Worm (Caenorhabditis elegans) whole organism, early embryonic: ENCODE data around the gene F36H9.4.

Experiments used
- B0310.2 ChIP-seq: sonication (generic microtip); optimal IDR thresholded peaks from 2 replicates; lab custom pipeline; 2016; ENCODE audit warnings: mild to moderate bottlenecking, missing genetic modification characterization, missing compliant biosample characterization
- F13C5.2 ChIP-seq: sonication (generic microtip); optimal IDR thresholded peaks from 2 replicates; lab custom pipeline; 2017; ENCODE audit warnings: mild to moderate bottlenecking, missing genetic modification characterization, inconsistent platforms, missing compliant biosample characterization
- aly-1 ChIP-seq: sonication (generic microtip); optimal IDR thresholded peaks from 2 replicates; lab custom pipeline; 2016; ENCODE audit warnings: missing genetic modification characterization, missing compliant biosample characterization
- ama-1 ChIP-seq: fragments of 150-350 bp; optimal IDR thresholded peaks from 2 replicates; lab custom pipeline; 2014
- ceh-13 ChIP-seq: fragments of 200-800 bp; sonication (Bioruptor generic); optimal IDR thresholded peaks from 2 replicates; lab custom pipeline; 2018; ENCODE audit warnings: mild to moderate bottlenecking, missing genetic modification characterization, missing compliant biosample characterization
- ceh-36 ChIP-seq: sonication (generic microtip); optimal IDR thresholded peaks from 2 replicates; lab custom pipeline; 2016; ENCODE audit warnings: missing genetic modification characterization, inconsistent platforms, missing compliant biosample characterization
- ets-7 ChIP-seq: sonication (generic microtip); optimal IDR thresholded peaks from 2 replicates; lab custom pipeline; 2016; ENCODE audit warnings: missing genotype, missing genetic modification characterization, missing compliant biosample characterization
- flt-1 ChIP-seq: fragments of 200-800 bp; sonication (Bioruptor generic); IDR thresholded peaks from 2 replicates; pipeline ENCODE4 v1.3.6; 2022; ENCODE audit warnings: missing genetic modification characterization, missing compliant biosample characterization
- hmbx-1 ChIP-seq: sonication (generic microtip); optimal IDR thresholded peaks from 2 replicates; lab custom pipeline; 2016; ENCODE audit warnings: mild to moderate bottlenecking, missing genetic modification characterization, missing compliant biosample characterization
- hmg-4 ChIP-seq: fragments of 200-800 bp; sonication (Bioruptor generic); optimal IDR thresholded peaks from 2 replicates; lab custom pipeline; 2018; ENCODE audit warnings: mild to moderate bottlenecking, missing genetic modification characterization, missing compliant biosample characterization
- hnd-1 ChIP-seq: sonication (generic microtip); optimal IDR thresholded peaks from 2 replicates; lab custom pipeline; 2016; ENCODE audit warnings: missing genetic modification characterization, missing compliant biosample characterization
- pes-1 ChIP-seq: fragments of 200-800 bp; sonication (Bioruptor generic); IDR thresholded peaks from 2 replicates; pipeline ENCODE4 v1.3.6; 2022; ENCODE audit warnings: missing genetic modification reagents, missing genetic modification characterization, missing compliant biosample characterization
- scrt-1 ChIP-seq: fragments of 200-800 bp; sonication (Bioruptor generic); IDR thresholded peaks from 2 replicates; pipeline ENCODE4 v1.3.6; 2022; ENCODE audit warnings: missing genetic modification characterization, missing compliant biosample characterization
- sea-1 ChIP-seq: fragments of 200-800 bp; sonication (Bioruptor generic); conservative IDR thresholded peaks from 2 replicates; pipeline ENCODE4 v1.3.6; 2022; ENCODE audit warnings: missing genetic modification characterization, missing compliant biosample characterization
- tbx-11 ChIP-seq: fragments of 200-800 bp; sonication (Bioruptor generic); IDR thresholded peaks from 2 replicates; pipeline ENCODE4 v1.3.6; 2022; ENCODE audit warnings: missing genetic modification characterization, missing compliant biosample characterization
- tbx-37 ChIP-seq: fragments of 200-800 bp; sonication (Bioruptor generic); conservative IDR thresholded peaks from 2 replicates; pipeline ENCODE4 v1.3.6; 2022; ENCODE audit warnings: missing genetic modification reagents, missing genetic modification characterization, missing compliant biosample characterization
- tra-4 ChIP-seq: sonication (generic microtip); optimal IDR thresholded peaks from 2 replicates; lab custom pipeline; 2017; ENCODE audit warnings: missing genetic modification characterization, missing compliant biosample characterization

Gene F36H9.4

DNA sequence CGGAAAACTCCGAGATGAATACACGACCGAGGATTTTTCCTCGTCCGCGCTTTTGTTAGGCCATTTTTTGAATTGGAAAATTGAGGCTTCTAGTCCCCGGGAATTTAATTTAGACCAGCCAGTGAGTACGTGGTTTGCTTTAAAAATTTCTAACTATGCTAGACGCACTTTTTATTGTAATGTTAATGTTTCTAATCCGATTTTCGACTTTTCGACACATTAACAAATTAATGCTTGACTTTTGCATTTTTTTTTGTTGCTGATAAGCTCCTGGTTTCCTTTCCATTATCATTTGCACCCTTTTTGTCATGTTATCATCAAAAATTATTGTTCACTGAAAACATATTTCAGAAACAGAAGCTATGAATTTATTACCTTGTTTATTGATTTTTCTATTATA, 22.2 kb downstream of the F36H9.4 start, which contains the start of gene clec-204:
Gene clec-204 (plus strand): TSS at position 301 of the 400 bp plus-strand sequence.
- no peak for TF ChIP-seq F13C5.2 (tag; lab: Kevin White, UChicago)
- no peak for TF ChIP-seq hnd-1
- TF ChIP-seq pes-1 (GFP tag; lab: Robert Waterston, UW), result no peak
- TF ChIP-seq ceh-36 (tag; lab: Kevin White, UChicago), result no peak
- TF ChIP-seq tbx-11 (GFP tag; lab: Robert Waterston, UW), result no peak
- no peak for TF ChIP-seq ets-7 (tag; lab: Kevin White, UChicago)
- no peak for TF ChIP-seq hmg-4
- no peak for TF ChIP-seq ama-1
- TF ChIP-seq ceh-13 (GFP tag; lab: Kevin White, UChicago), result no peak
- no peak for TF ChIP-seq sea-1 (GFP tag; lab: Robert Waterston, UW)
- TF ChIP-seq aly-1 (tag; lab: Kevin White, UChicago), result no peak

DNA sequence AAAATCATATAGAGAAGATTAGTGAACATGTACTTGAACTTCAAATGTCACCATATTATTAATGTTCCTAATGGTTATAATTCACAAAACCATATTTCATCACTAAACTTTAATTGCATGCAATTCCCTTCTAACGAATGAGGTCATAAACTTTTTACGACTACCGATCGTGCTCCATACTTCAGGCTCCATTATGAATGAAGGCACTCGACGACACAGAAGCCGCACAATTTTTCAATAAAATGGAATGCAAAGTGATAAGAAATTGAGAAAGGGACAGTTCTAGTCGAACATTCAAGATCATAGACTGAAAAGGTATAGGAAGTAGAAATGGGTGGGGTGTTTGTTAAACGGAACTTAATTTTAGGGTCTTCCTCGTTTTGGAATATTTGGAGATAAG, 22.9 kb downstream of the F36H9.4 start:
- TF ChIP-seq hmg-4 (no peak), ceh-13 (GFP tag; lab: Kevin White, UChicago) (no peak)

DNA sequence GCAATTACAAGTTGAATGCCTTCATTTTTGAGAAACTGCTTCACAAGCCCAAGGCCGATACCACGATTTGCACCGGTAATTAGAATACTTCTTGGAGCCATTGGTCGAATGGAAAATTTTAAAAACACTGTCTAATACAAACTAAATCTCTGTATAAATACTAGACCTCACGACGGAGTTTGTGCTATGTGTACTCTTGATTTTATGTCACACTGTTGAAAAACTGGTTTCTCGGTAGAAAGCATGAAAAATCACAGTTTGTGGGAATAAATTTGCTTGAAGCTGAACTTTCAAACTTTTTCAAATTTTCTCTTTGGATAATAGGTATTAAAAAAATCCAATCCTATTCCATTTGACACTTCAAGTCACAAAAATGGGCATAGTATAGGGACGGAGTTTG, 23.4 kb downstream of the F36H9.4 start, which contains the start of gene ZK697.14:
Gene ZK697.14 (minus strand): TSS at position 101 of the 400 bp plus-strand sequence.
- TF ChIP-seq tra-4 (tag; lab: Kevin White, UChicago) (no peak), hnd-1 (no peak), hmbx-1 (tag; lab: Kevin White, UChicago) (no peak), tbx-11 (GFP tag; lab: Robert Waterston, UW) (no peak), aly-1 (tag; lab: Kevin White, UChicago) (no peak), B0310.2 (tag; lab: Kevin White, UChicago) (no peak), ama-1 (no peak), ceh-13 (GFP tag; lab: Kevin White, UChicago) (no peak), sea-1 (GFP tag; lab: Robert Waterston, UW) (no peak), flt-1 (no peak), tbx-37 (no peak), pes-1 (GFP tag; lab: Robert Waterston, UW) (no peak), ets-7 (tag; lab: Kevin White, UChicago) (no peak), hmg-4 (no peak), ceh-36 (tag; lab: Kevin White, UChicago) (no peak)

DNA sequence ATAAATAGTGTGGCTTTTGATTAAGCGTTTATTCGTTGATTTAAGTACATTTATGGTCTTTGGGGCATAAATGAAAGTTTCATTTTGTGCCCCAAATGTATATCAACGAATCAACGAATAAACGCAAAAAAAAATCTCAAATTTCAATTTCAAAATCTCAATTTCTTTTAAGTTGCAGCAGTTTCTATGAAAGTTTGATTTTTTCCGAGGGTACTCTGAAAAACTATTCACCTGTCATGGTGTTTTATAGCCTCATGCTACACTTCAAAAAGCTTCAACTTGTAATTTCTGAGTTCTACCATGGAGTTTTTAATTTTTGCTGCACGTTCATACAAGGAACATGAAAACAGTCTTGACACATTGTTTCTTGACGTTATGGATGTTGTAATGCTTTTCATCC, 26.5 kb downstream of the F36H9.4 start, which contains the start of gene ZK697.1:
Gene ZK697.1 (plus strand): TSS at position 301 of the 400 bp plus-strand sequence.
- no peak for TF ChIP-seq hnd-1

DNA sequence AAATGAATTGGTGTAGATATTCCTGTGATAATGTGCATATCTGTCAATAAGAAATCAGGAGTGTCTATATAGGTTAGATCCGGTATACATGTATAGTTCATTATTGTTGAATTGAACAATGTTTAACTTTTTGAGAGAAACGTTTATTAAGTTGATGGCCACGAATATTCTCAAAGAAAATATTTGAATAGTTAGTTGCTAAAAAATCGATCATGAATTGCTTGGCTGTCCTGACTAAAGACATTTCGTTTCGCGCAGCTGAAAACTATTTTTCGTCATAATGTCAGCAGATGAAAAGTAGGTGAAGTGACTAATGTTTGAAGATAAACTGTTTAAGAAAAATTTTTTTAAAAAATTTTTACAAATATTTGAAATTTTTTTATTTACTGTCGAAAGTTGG, 27.6 kb downstream of the F36H9.4 start, which contains the start of gene srh-199:
Gene srh-199 (minus strand): TSS at position 101 of the 400 bp plus-strand sequence.
- TF ChIP-seq scrt-1 (GFP tag; lab: Robert Waterston, UW) (no peak), ceh-36 (tag; lab: Kevin White, UChicago) (no peak), hnd-1 (no peak), tra-4 (tag; lab: Kevin White, UChicago) (no peak), F13C5.2 (tag; lab: Kevin White, UChicago) (no peak), flt-1 (no peak), hmg-4 (no peak), hmbx-1 (tag; lab: Kevin White, UChicago) (no peak), pes-1 (GFP tag; lab: Robert Waterston, UW) (no peak), aly-1 (tag; lab: Kevin White, UChicago) (no peak), ama-1 (no peak), tbx-11 (GFP tag; lab: Robert Waterston, UW) (no peak)

DNA sequence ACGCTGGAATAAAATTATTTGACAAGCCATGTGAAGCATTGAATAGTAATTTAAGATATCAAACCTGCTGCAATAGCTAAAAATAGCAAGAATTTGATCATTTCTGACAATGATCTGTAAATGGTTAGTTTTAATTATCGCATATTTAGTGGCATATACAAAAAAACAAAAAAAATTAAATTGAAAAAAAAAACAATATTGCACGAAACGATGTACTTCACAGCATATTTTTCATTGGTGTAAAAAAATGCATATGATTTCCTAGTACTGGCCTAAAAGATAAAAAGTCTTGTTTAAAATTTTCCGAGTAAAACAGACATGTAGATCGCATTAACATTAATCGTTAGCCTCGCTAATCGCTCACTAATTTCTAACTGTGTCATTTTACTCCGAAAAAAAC, 30.0 kb downstream of the F36H9.4 start, which contains the start of gene ZK697.8:
Gene ZK697.8 (minus strand): TSS at position 101 of the 400 bp plus-strand sequence.
- TF ChIP-seq ama-1 (no peak), flt-1 (no peak), hmg-4 (no peak), scrt-1 (GFP tag; lab: Robert Waterston, UW) (no peak), B0310.2 (tag; lab: Kevin White, UChicago) (no peak), sea-1 (GFP tag; lab: Robert Waterston, UW) (no peak), tra-4 (tag; lab: Kevin White, UChicago) (no peak), pes-1 (GFP tag; lab: Robert Waterston, UW) (no peak), tbx-37 (no peak), aly-1 (tag; lab: Kevin White, UChicago) (no peak), hnd-1 (no peak), ceh-36 (tag; lab: Kevin White, UChicago) (no peak), F13C5.2 (tag; lab: Kevin White, UChicago) (no peak), ets-7 (tag; lab: Kevin White, UChicago) (no peak)

DNA sequence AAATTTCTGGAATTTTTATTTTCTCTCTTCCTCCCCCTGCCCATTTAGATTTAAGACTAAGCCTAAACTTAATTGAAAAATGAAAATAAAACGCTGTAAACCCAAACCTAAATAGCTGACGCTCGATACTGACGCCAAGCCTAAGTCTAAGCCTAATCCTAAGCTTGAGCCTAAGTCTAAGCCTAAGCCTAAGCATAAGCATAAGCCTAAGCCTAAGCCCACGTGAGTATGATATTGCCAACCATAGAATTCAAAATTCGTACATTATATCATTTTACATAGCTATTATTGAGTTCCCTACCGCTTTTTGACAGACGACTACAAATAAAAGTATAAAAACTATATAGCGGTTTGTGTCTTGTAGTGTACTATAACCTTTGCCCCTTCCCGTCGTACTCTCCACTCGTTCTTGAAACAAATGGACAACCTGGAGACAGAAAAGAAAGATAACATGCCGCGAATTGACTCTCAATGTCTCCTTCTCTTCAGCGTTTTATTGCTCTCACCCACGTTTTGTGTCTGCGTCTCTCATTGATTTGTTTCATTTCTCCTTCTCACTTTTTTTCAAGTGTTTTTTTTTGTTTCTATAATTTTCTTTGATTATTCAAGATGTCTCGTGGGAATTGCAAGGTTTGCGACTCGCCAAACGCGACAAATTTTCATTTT, 35.7 kb downstream of the F36H9.4 start, which contains the start of gene nhr-256:
Gene nhr-256 (plus strand): TSS at position 567 of the 666 bp plus-strand sequence.
- TF ChIP-seq tra-4 (tag; lab: Kevin White, UChicago), result no peak
- peak; percentile 38 for TF ChIP-seq ceh-36 (tag; lab: Kevin White, UChicago)

DNA sequence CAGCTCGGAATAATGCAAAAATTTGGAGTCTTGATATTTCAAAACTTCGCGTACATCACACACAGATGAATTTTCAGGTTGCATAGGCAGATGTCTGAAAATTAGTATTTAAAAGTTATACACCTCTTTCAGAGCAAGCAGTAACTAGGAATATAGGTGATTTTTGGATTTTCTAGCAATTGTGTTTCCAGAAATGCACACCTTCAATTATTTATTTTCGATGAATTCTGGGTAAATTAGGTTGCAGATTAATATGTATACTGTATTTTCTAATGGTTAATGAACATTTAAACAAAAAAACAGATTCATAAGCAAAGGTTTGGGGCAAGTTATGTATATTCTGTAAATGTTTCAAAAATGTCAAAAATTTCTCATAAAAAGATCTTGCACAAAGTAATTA, 38.0 kb downstream of the F36H9.4 start, which contains the start of gene srab-25:
Gene srab-25 (minus strand): TSS at position 101 of the 400 bp plus-strand sequence.
- no peak for TF ChIP-seq B0310.2 (tag; lab: Kevin White, UChicago)
- no peak for TF ChIP-seq ama-1
- no peak for TF ChIP-seq flt-1
- no peak for TF ChIP-seq ets-7 (tag; lab: Kevin White, UChicago)
- TF ChIP-seq hmg-4, result no peak
- no peak for TF ChIP-seq tra-4 (tag; lab: Kevin White, UChicago)
- TF ChIP-seq ceh-13 (GFP tag; lab: Kevin White, UChicago), result no peak
- TF ChIP-seq hnd-1, result no peak
